Worm (Caenorhabditis elegans) whole organism, midembryonic: ENCODE results near the gene lgc-25.

Experiments
- T22C8.4 ChIP-seq: fragments of 200-800 bp; sonication (Bioruptor generic); IDR thresholded peaks from 2 replicates; pipeline ENCODE4 v1.3.6; 2022; ENCODE audit warnings: missing genetic modification characterization, missing compliant biosample characterization
- cog-1 ChIP-seq: sonication (generic microtip); optimal IDR thresholded peaks from 2 replicates; lab custom pipeline; 2016; ENCODE audit warnings: missing genetic modification characterization, missing compliant biosample characterization
- flt-1 ChIP-seq: fragments of 200-800 bp; sonication (Bioruptor generic); IDR thresholded peaks from 2 replicates; pipeline ENCODE4 v1.3.6; 2022; ENCODE audit warnings: missing genetic modification characterization, missing compliant biosample characterization
- klf-2 ChIP-seq: fragments of 200-800 bp; sonication (Bioruptor generic); conservative IDR thresholded peaks from 2 replicates; pipeline ENCODE4 v1.3.6; 2022; ENCODE audit warnings: missing genetic modification reagents, missing genetic modification characterization, missing compliant biosample characterization
- med-1 ChIP-seq: sonication (generic microtip); optimal IDR thresholded peaks from 2 replicates; lab custom pipeline; 2017; ENCODE audit warnings: missing genetic modification characterization, mild to moderate bottlenecking, missing compliant biosample characterization, antibody characterized with exemption, missing genetic modification reagents; ENCODE audit not compliant: insufficient read depth
- ref-1 ChIP-seq: fragments of 200-800 bp; sonication (Bioruptor generic); conservative IDR thresholded peaks from 2 replicates; pipeline ENCODE4 v1.3.6; 2022; ENCODE audit warnings: missing genetic modification reagents, missing genetic modification characterization, missing compliant biosample characterization
- tab-1 ChIP-seq: fragments of 200-800 bp; sonication (Bioruptor generic); IDR thresholded peaks from 2 replicates; pipeline ENCODE4 v1.3.6; 2022; ENCODE audit warnings: missing genetic modification characterization, missing compliant biosample characterization
- ztf-23 ChIP-seq: fragments of 200-800 bp; sonication (Bioruptor generic); IDR thresholded peaks from 2 replicates; pipeline ENCODE4 v1.3.6; 2022; ENCODE audit warnings: missing genetic modification reagents, missing genetic modification characterization, missing compliant biosample characterization
- ztf-29 ChIP-seq: fragments of 200-800 bp; sonication (Bioruptor generic); IDR thresholded peaks from 2 replicates; pipeline ENCODE4 v1.3.6; 2022; ENCODE audit warnings: missing genetic modification reagents, missing genetic modification characterization, missing compliant biosample characterization

lgc-25 gene

DNA sequence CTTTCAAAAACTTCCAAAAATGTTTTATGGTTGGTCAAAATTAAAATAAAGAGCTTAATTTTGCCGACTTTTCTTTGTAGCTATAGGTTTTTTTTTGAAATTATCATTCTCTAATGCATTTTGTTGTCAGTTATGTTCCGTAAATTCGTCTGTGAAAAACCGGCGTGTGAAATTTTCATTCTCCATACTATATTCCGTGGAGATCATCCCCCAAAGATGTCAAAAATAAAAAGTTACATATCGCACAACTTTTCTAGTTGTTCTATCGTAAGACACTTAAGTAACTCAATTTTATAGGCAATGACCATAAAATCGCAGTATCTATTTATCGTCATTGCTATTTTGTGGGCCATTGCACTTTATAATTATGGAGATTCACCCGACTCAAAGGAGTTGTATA is 17.2 kb upstream of the lgc-25 start, which contains the start of gene C37E2.10:
C37E2.10 (plus strand) TSS at position 301 of the 400 bp plus-strand sequence.
- TF ChIP-seq cog-1 (no peak), flt-1 (GFP tag; lab: Robert Waterston, UW) (no peak), tab-1 (no peak), ref-1 (GFP tag; lab: Robert Waterston, UW) (no peak), ztf-23 (GFP tag; lab: Robert Waterston, UW) (no peak), ztf-29 (GFP tag; lab: Robert Waterston, UW) (no peak), med-1 (GFP tag; lab: Kevin White, UChicago) (no peak), T22C8.4 (GFP tag; lab: Robert Waterston, UW) (no peak), klf-2 (GFP tag; lab: Robert Waterston, UW) (no peak)

DNA sequence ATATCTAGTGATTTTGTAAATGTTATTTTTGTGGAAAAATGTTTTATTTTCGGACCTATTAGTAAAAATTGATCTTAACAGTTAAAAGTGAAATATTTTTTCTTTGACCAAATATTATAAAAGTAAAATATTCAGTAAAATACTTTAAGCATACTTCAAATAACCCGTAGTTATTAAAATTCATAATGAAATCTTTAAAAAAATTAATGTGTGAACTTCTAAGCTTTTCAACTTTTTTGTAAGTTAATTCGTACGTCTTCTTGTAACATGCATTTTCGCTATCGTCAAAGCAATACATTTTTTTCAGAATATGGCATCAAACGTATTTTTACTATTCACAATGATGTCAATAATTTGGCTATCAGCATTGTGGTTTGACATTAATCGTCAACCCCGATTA is 14.2 kb upstream of the lgc-25 start, which contains the start of gene C37E2.2:
C37E2.2 (plus strand) TSS at position 301 of the 400 bp plus-strand sequence.
- TF ChIP-seq ztf-29 (GFP tag; lab: Robert Waterston, UW), result no peak
- no peak for TF ChIP-seq flt-1 (GFP tag; lab: Robert Waterston, UW)
- no peak for TF ChIP-seq klf-2 (GFP tag; lab: Robert Waterston, UW)

DNA sequence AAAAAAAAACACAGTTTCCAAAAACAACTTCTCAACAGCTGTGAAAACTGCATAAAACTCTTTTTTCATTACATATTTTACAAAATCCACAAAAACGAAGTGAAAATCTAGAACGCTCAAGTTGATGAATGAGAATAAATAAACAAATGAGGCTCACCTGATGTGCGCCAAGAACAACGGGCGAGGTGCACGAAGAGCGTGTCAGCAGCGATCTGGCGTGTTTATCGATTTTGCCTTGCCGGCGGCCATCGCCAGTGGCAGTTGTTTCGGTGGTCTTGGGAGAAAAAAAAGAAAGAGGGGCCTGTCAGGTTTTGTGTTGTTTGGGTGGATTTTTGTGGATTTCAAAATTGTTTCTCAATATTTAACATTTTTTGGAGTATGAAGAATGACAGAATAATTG is 12.3 kb upstream of the lgc-25 start, which contains the start of gene idhb-1:
idhb-1 (minus strand) TSS at position 214 of the 400 bp plus-strand sequence.
- TF ChIP-seq ztf-23 (GFP tag; lab: Robert Waterston, UW), result 0 out of 2 replicates have a peak, but pooled peaks have one; percentile 36
- TF ChIP-seq T22C8.4 (GFP tag; lab: Robert Waterston, UW), result peak; percentile 84
- TF ChIP-seq tab-1, result no peak
- TF ChIP-seq klf-2 (GFP tag; lab: Robert Waterston, UW), result no peak
- TF ChIP-seq flt-1 (GFP tag; lab: Robert Waterston, UW), result peak; percentile 58; the same call in 1 of the 2 replicates
- TF ChIP-seq cog-1, result peak; percentile 28
- TF ChIP-seq ref-1 (GFP tag; lab: Robert Waterston, UW), result no peak
- TF ChIP-seq med-1 (GFP tag; lab: Kevin White, UChicago), result no peak
- TF ChIP-seq ztf-29 (GFP tag; lab: Robert Waterston, UW), result no peak

DNA sequence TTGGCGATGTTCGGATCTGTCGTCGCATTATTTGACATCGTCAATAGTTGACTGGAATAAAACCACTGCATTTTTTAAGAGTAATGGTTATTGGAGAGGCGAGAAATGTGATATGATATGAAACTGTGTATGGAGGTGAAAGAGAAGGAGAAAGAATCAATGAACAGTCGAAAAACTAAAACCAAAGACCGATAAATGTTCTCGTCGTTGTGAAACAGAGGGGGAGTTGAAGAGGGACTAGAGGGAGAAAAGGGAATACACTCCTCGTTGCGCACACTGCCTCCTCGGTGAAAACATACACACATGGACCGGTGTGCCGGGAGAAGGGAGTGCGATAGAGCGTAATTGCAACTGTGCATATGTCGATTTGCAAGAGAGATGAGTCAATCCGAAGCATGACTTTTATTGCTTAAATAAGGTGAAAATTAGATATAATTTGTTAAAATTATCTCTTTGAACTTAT is 8.1 kb upstream of the lgc-25 start, which contains the start of gene sym-4:
sym-4 (minus strand) TSS at position 51 of the 463 bp plus-strand sequence.
- TF ChIP-seq flt-1 (GFP tag; lab: Robert Waterston, UW) (0 out of 2 replicates have a peak, but pooled peaks have one; percentile 37), klf-2 (GFP tag; lab: Robert Waterston, UW) (no peak), cog-1 (peak; percentile 65), ztf-23 (GFP tag; lab: Robert Waterston, UW) (0 out of 2 replicates have a peak, but pooled peaks have one; percentile 38)

DNA sequence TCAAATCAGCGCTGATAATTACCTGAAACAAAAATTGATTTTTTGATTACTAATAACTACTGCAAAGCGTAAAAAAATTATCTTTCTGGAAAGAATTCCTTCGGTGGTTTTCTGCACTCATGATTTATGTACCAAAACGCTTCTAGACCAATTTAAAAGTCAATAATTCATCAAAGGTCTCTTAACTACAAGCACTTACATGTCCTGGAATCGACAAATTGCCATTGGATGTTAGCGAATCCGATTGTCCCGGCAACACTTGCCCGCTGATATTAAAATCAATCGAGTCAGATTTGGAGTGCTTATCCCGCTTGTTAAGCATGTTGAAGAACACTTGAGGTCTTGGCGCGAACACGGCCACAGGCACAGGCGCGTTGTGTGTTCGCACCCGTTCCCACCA is 3.6 kb upstream of the lgc-25 start:
- TF ChIP-seq ztf-23 (GFP tag; lab: Robert Waterston, UW), result no peak

DNA sequence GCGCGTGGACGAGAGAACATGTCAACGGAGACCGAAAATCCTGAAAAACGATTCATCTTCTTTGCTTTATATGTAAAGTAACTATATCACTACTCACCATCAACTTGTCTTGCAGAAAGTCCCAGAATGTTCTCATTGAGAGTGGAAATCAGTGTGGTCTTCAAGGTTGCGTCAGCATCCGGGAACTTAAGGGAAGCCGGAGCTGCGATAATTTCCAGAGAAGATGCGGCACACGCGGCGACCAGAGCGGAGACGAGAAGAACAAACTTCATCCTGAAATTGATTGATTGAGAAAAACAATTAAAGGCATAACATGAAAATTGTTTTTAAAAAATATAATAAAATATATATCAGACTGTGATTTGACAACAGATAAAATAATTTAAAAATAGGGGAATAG is 2.7 kb upstream of the lgc-25 start, which contains the start of gene vha-20:
vha-20 (minus strand) TSS at position 273 of the 400 bp plus-strand sequence.
- TF ChIP-seq klf-2 (GFP tag; lab: Robert Waterston, UW) (no peak), ztf-29 (GFP tag; lab: Robert Waterston, UW) (no peak), T22C8.4 (GFP tag; lab: Robert Waterston, UW) (no peak), med-1 (GFP tag; lab: Kevin White, UChicago) (no peak)

DNA sequence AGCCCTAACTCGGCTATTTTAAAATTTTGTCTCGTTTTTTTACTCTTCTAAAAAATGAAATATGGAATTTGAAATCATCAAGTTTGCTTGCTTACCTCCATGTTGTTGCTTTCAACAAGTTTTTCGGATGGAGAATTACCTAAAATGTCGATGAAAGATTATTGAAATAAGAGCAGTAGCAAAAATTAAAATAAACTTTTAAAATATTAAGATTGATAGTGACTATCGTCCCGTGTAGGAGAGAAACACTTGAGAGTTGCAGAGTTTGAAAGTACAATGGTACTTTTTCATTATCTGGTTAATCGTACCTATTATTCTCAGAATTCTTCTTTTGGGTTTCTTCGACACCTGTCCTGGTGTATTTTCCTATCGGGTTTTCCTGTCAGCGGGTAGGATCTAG is 4.6 kb downstream of the lgc-25 start, which contains the start of gene ceh-90:
ceh-90 (minus strand) TSS at position 101 of the 400 bp plus-strand sequence.
- TF ChIP-seq ztf-29 (GFP tag; lab: Robert Waterston, UW) (no peak), ref-1 (GFP tag; lab: Robert Waterston, UW) (no peak), tab-1 (no peak), klf-2 (GFP tag; lab: Robert Waterston, UW) (no peak), T22C8.4 (GFP tag; lab: Robert Waterston, UW) (no peak), flt-1 (GFP tag; lab: Robert Waterston, UW) (no peak), med-1 (GFP tag; lab: Kevin White, UChicago) (no peak), ztf-23 (GFP tag; lab: Robert Waterston, UW) (no peak), cog-1 (no peak)

DNA sequence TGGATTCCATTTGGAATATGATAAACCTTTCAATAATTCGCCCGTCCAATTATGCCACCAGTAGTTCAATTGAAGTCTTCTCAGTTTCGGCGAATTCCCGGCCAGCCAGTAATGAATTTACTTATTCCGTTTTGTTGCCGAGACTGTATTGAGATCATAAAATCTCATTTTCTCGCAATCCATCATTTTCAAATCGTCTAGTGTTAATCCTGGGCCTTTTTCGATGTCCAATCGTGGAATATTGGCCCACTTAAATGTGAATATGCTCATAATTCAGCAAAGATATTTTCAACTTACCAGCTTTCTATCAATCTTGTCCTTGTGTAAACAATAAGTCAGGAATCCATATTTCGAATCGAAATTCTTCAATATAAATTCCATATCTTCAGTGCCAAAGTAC is 8.9 kb downstream of the lgc-25 start:
- TF ChIP-seq ztf-29 (GFP tag; lab: Robert Waterston, UW), result no peak
- TF ChIP-seq klf-2 (GFP tag; lab: Robert Waterston, UW), result no peak
- no peak for TF ChIP-seq tab-1
- TF ChIP-seq T22C8.4 (GFP tag; lab: Robert Waterston, UW), result no peak
- no peak for TF ChIP-seq ztf-23 (GFP tag; lab: Robert Waterston, UW)
- TF ChIP-seq med-1 (GFP tag; lab: Kevin White, UChicago), result no peak
- TF ChIP-seq cog-1, result no peak
- no peak for TF ChIP-seq ref-1 (GFP tag; lab: Robert Waterston, UW)
- TF ChIP-seq flt-1 (GFP tag; lab: Robert Waterston, UW), result no peak

DNA sequence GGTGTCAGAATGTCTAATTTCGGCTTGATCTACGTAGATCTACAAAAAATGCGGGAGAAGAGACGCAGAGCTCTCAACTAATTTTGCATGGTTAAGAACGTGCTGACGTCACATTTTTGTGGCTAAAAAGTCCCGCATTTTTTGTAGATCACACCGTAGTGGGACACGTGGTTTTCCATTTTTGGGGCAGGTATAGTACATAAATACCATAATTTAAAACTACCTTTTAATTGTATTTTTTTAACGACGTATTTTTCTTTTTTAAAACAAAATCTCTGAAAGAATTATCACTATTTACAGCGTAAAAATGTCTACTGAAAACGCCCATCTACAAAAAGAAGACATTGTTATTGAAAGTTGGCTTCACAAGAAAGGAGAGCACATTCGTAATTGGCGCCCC is 14.1 kb downstream of the lgc-25 start, which contains the start of gene akt-2:
akt-2 (plus strand) TSS at position 301 of the 400 bp plus-strand sequence.
- TF ChIP-seq tab-1 (no peak), cog-1 (no peak), med-1 (GFP tag; lab: Kevin White, UChicago) (no peak), ref-1 (GFP tag; lab: Robert Waterston, UW) (no peak), T22C8.4 (GFP tag; lab: Robert Waterston, UW) (no peak), klf-2 (GFP tag; lab: Robert Waterston, UW) (no peak), ztf-29 (GFP tag; lab: Robert Waterston, UW) (no peak), flt-1 (GFP tag; lab: Robert Waterston, UW) (no peak), ztf-23 (GFP tag; lab: Robert Waterston, UW) (no peak)

DNA sequence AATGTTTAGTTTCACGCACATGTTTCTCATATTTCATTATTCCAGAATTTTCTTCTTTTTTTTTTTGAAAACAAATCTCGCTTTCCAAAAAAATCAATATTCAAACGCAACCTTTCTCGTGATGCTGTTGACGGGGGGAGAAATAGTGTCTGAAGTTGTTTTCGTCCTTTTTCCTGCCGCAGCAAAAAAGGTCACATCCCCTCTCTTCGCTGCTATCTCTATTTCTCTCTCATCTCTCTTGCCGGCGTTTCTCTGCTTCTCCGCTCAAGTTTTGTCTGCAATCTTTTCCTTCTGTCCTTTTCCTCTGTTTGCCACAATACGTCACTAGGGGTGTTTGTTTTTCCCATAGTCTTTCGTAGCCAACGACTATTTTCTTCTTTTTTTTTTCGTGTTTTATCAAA is 14.8 kb downstream of the lgc-25 start:
- TF ChIP-seq tab-1 (peak; percentile 28; the same call in 1 of the 2 replicates), ztf-29 (GFP tag; lab: Robert Waterston, UW) (no peak), cog-1 (peak; percentile 14)
